Worm (Caenorhabditis elegans) whole organism, early embryonic: Measurements from ENCODE around the gene dsc-1.

Source experiments
- ceh-36 ChIP-seq: sonication (generic microtip); optimal IDR thresholded peaks from 2 replicates; lab custom pipeline; 2016; ENCODE audit warnings: missing genetic modification characterization, inconsistent platforms, missing compliant biosample characterization
- flt-1 ChIP-seq: fragments of 200-800 bp; sonication (Bioruptor generic); IDR thresholded peaks from 2 replicates; pipeline ENCODE4 v1.3.6; 2022; ENCODE audit warnings: missing genetic modification characterization, missing compliant biosample characterization

DNA sequence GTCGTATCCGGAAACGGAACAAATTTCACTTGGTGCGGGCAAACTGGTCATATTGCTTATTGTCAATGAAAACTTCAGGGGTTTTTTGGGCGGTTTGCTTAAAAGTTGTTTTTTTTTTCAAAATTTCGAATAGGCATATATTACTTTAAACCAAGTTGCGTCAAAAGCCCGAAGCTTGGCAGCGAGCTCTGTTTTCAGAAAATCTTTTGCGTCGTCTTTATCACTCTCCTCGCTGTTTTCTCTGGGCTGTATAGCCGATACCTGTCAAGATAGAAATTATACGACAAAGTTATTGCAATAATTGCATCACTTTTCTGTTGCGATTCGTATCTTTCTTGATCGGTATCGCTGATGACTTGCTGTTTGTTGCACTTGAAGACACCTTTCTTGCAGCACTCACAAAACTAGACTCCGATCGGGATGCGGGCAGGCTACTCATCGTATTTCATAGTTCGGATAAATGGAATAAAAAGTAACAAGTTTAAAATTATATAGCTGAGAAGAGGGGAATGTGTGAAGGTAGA lies 41.5 kb upstream of the dsc-1 start, which contains the start of the genes H40L08.3 and H40L08.9:
- no peak for TF ChIP-seq ceh-36
- TF ChIP-seq flt-1 (GFP tag; lab: Robert Waterston, UW), result no peak
